Worm (Caenorhabditis elegans) whole organism, L3 larva: ENCODE data around the gene R11G1.7.

Experiments used
- R02D3.7 ChIP-seq: fragments of 150-350 bp; optimal IDR thresholded peaks from 2 replicates; lab custom pipeline; 2014; ENCODE audit warnings: missing biosample characterization, missing genetic modification characterization
- ZK546.5 ChIP-seq: sonication (generic microtip); optimal IDR thresholded peaks from 2 replicates; lab custom pipeline; 2017; ENCODE audit warnings: missing biosample characterization, missing genetic modification characterization
- aly-2 ChIP-seq: fragments of 150-350 bp; optimal IDR thresholded peaks from 2 replicates; lab custom pipeline; 2014; ENCODE audit warnings: missing biosample characterization, missing genetic modification characterization
- ama-1 ChIP-seq: fragments of 150-350 bp; optimal IDR thresholded peaks from 2 replicates; lab custom pipeline; 2018
- ceh-16 ChIP-seq: sonication (generic microtip); optimal IDR thresholded peaks from 2 replicates; lab custom pipeline; 2017; ENCODE audit warnings: missing biosample characterization, missing genetic modification characterization
- ceh-28 ChIP-seq: fragments of 150-350 bp; optimal IDR thresholded peaks from 2 replicates; lab custom pipeline; 2014; ENCODE audit warnings: missing biosample characterization, missing genetic modification reagents, missing genetic modification characterization
- ceh-82 ChIP-seq: fragments of 150-350 bp; optimal IDR thresholded peaks from 2 replicates; lab custom pipeline; 2014; ENCODE audit warnings: missing biosample characterization, missing genetic modification characterization
- ceh-9 ChIP-seq: sonication (generic microtip); optimal IDR thresholded peaks from 2 replicates; lab custom pipeline; 2018; ENCODE audit warnings: missing biosample characterization, missing genetic modification characterization
- daf-12 ChIP-seq: fragments of 150-350 bp; optimal IDR thresholded peaks from 2 replicates; lab custom pipeline; 2014; ENCODE audit warnings: missing biosample characterization, missing genetic modification reagents, missing genetic modification characterization
- egl-27 ChIP-seq: sonication (generic microtip); optimal IDR thresholded peaks from 4 replicates; lab custom pipeline; 2017; ENCODE audit warnings: missing biosample characterization, missing genetic modification reagents, missing genetic modification characterization
- egl-5 ChIP-seq: fragments of 150-350 bp; optimal IDR thresholded peaks from 2 replicates; lab custom pipeline; 2017; ENCODE audit warnings: missing biosample characterization, missing genetic modification reagents, missing genetic modification characterization, inconsistent platforms
- elt-1 ChIP-seq: fragments of 150-350 bp; optimal IDR thresholded peaks from 2 replicates; lab custom pipeline; 2014; ENCODE audit warnings: missing biosample characterization, missing genetic modification characterization
- elt-2 ChIP-seq: sonication (generic microtip); optimal IDR thresholded peaks from 2 replicates; lab custom pipeline; 2016; ENCODE audit warnings: missing genetic modification reagents, mild to moderate bottlenecking, missing genetic modification characterization, missing compliant biosample characterization
- elt-3 ChIP-seq, 3 experiments: fragments of 150-350 bp in 1 of 3; sonication (generic microtip) in 2 of 3; optimal IDR thresholded peaks; 2 replicates in 2 of 3; 4 replicates in 1 of 3; lab custom pipeline; 2014 to 2017; ENCODE audit warnings: missing biosample characterization in 3 of 3, missing genetic modification characterization in 3 of 3
- eor-1 ChIP-seq, 2 experiments: fragments of 150-350 bp; optimal IDR thresholded peaks; 2 replicates each; lab custom pipeline; 2014 to 2018; ENCODE audit warnings: missing biosample characterization in 2 of 2, missing genetic modification characterization in 2 of 2
- fkh-10 ChIP-seq: sonication (generic microtip); optimal IDR thresholded peaks from 2 replicates; lab custom pipeline; 2017; ENCODE audit warnings: missing biosample characterization, missing genetic modification reagents, missing genetic modification characterization
- fkh-2 ChIP-seq: fragments of 150-350 bp; optimal IDR thresholded peaks from 2 replicates; lab custom pipeline; 2014; ENCODE audit warnings: missing biosample characterization, missing genetic modification reagents, missing genetic modification characterization
- fos-1 ChIP-seq: fragments of 150-350 bp; optimal IDR thresholded peaks from 2 replicates; lab custom pipeline; 2014; ENCODE audit warnings: missing biosample characterization, missing genetic modification characterization
- hmg-11 ChIP-seq: sonication (generic microtip); optimal IDR thresholded peaks from 2 replicates; lab custom pipeline; 2016; ENCODE audit warnings: missing genetic modification characterization, missing compliant biosample characterization
- jun-1 ChIP-seq: fragments of 150-350 bp; optimal IDR thresholded peaks from 2 replicates; lab custom pipeline; 2014; ENCODE audit warnings: missing biosample characterization, missing genetic modification reagents, missing genetic modification characterization
- lin-15B ChIP-seq: fragments of 150-350 bp; optimal IDR thresholded peaks from 2 replicates; lab custom pipeline; 2014; ENCODE audit warnings: missing biosample characterization, missing genetic modification characterization
- lin-39 ChIP-seq: fragments of 150-350 bp; optimal IDR thresholded peaks from 2 replicates; lab custom pipeline; 2018; ENCODE audit warnings: missing biosample characterization, missing genetic modification reagents, missing genetic modification characterization
- lsy-12 ChIP-seq: sonication (generic microtip); optimal IDR thresholded peaks from 2 replicates; lab custom pipeline; 2016; ENCODE audit warnings: mild to moderate bottlenecking, missing genetic modification characterization, missing compliant biosample characterization
- mdl-1 ChIP-seq: fragments of 150-350 bp; optimal IDR thresholded peaks from 2 replicates; lab custom pipeline; 2014; ENCODE audit warnings: missing biosample characterization, missing genetic modification characterization
- mml-1 ChIP-seq: fragments of 150-350 bp; sonication (generic microtip); optimal IDR thresholded peaks from 3 replicates; lab custom pipeline; 2014; ENCODE audit warnings: missing biosample characterization, missing genetic modification characterization
- nfya-1 ChIP-seq: sonication (generic microtip); optimal IDR thresholded peaks from 2 replicates; lab custom pipeline; 2017; ENCODE audit warnings: missing genetic modification characterization, mild to moderate bottlenecking, missing compliant biosample characterization, antibody characterized with exemption, moderate library complexity; ENCODE audit not compliant: insufficient read depth
- nhr-11 ChIP-seq: fragments of 150-350 bp; optimal IDR thresholded peaks from 2 replicates; lab custom pipeline; 2014; ENCODE audit warnings: missing biosample characterization, missing genetic modification characterization
- nhr-12 ChIP-seq: fragments of 150-350 bp; optimal IDR thresholded peaks from 2 replicates; lab custom pipeline; 2014; ENCODE audit warnings: missing biosample characterization, missing genetic modification characterization
- nhr-23 ChIP-seq: fragments of 150-350 bp; optimal IDR thresholded peaks from 2 replicates; lab custom pipeline; 2014; ENCODE audit warnings: missing biosample characterization, missing genetic modification reagents, missing genetic modification characterization
- nhr-237 ChIP-seq: fragments of 150-350 bp; optimal IDR thresholded peaks from 2 replicates; lab custom pipeline; 2014; ENCODE audit warnings: missing biosample characterization, missing genetic modification characterization
- nhr-25 ChIP-seq: sonication (generic microtip); optimal IDR thresholded peaks from 2 replicates; lab custom pipeline; 2017; ENCODE audit warnings: missing biosample characterization, missing genetic modification characterization
- nhr-28 ChIP-seq: fragments of 150-350 bp; optimal IDR thresholded peaks from 2 replicates; lab custom pipeline; 2014; ENCODE audit warnings: missing biosample characterization, missing genetic modification characterization
- nhr-43 ChIP-seq: sonication (generic microtip); optimal IDR thresholded peaks from 2 replicates; lab custom pipeline; 2016; ENCODE audit warnings: mild to moderate bottlenecking, missing genetic modification characterization, missing compliant biosample characterization; ENCODE audit not compliant: poor library complexity, severe bottlenecking
- nhr-67 ChIP-seq: fragments of 150-350 bp; optimal IDR thresholded peaks from 2 replicates; lab custom pipeline; 2014; ENCODE audit warnings: missing biosample characterization, missing genetic modification characterization
- nhr-76 ChIP-seq: fragments of 150-350 bp; sonication (generic microtip); optimal IDR thresholded peaks from 5 replicates; lab custom pipeline; 2014; ENCODE audit warnings: missing biosample characterization, missing genetic modification characterization
- nhr-77 ChIP-seq: fragments of 150-350 bp; optimal IDR thresholded peaks from 2 replicates; lab custom pipeline; 2014; ENCODE audit warnings: missing biosample characterization, missing genetic modification characterization
- pha-4 ChIP-seq: fragments of 150-350 bp; optimal IDR thresholded peaks from 2 replicates; lab custom pipeline; 2014; ENCODE audit warnings: missing biosample characterization, missing genetic modification reagents, missing genetic modification characterization
- pqm-1 ChIP-seq: fragments of 150-350 bp; optimal IDR thresholded peaks from 2 replicates; lab custom pipeline; 2017; ENCODE audit warnings: missing biosample characterization, missing genetic modification characterization, inconsistent platforms
- sea-2 ChIP-seq: fragments of 150-350 bp; sonication (generic microtip); optimal IDR thresholded peaks from 4 replicates; lab custom pipeline; 2014; ENCODE audit warnings: missing biosample characterization, missing genetic modification reagents, missing genetic modification characterization
- skn-1 ChIP-seq: fragments of 150-350 bp; optimal IDR thresholded peaks from 2 replicates; lab custom pipeline; 2014; ENCODE audit warnings: missing biosample characterization, missing genetic modification characterization
- snpc-4 ChIP-seq: fragments of 150-350 bp; optimal IDR thresholded peaks from 2 replicates; lab custom pipeline; 2014; ENCODE audit warnings: missing biosample characterization, missing genetic modification characterization
- tbx-2 ChIP-seq: sonication (generic microtip); optimal IDR thresholded peaks from 2 replicates; lab custom pipeline; 2016; ENCODE audit warnings: mild to moderate bottlenecking, missing genetic modification characterization, missing compliant biosample characterization
- unc-39 ChIP-seq: sonication (generic microtip); optimal IDR thresholded peaks from 4 replicates; lab custom pipeline; 2017; ENCODE audit warnings: missing biosample characterization, missing genetic modification characterization
- unc-62 ChIP-seq: fragments of 150-350 bp; sonication (generic microtip); optimal IDR thresholded peaks from 4 replicates; lab custom pipeline; 2014; ENCODE audit warnings: missing biosample characterization, missing genetic modification reagents, missing genetic modification characterization
- zag-1 ChIP-seq: fragments of 150-350 bp; optimal IDR thresholded peaks from 2 replicates; lab custom pipeline; 2014; ENCODE audit warnings: missing biosample characterization, missing genetic modification characterization
- ztf-11 ChIP-seq: fragments of 150-350 bp; optimal IDR thresholded peaks from 2 replicates; lab custom pipeline; 2014; ENCODE audit warnings: missing biosample characterization, missing genetic modification characterization
- ztf-4 ChIP-seq: fragments of 150-350 bp; optimal IDR thresholded peaks from 2 replicates; lab custom pipeline; 2014; ENCODE audit warnings: missing biosample characterization, missing genetic modification characterization

Gene R11G1.7

DNA sequence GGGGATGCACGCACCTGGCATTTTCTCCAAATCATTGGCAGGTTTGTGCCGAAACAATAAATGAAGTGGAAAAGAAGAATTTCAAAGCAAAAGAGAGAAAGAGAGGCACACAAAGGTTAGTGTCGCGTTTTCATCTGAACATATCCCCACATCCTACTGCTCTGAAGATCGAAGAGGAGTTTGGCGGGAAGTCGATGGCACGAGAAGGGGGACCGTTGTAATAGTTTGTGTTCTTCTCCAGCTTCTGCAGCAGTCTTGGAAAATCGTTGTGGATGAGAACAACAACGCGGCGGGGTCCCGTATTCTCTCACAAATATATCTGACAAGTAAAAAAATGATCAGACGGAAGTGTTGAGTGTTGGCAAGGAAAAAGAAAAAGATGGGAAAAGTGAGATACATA is 10.1 kb upstream of the R11G1.7 start:
- TF ChIP-seq nhr-77 (tag; lab: Kevin White, UChicago) (no peak), nfya-1 (tag; lab: Kevin White, UChicago) (no peak), nhr-43 (tag; lab: Kevin White, UChicago) (no peak), ceh-82 (tag; lab: Kevin White, UChicago) (no peak), ceh-9 (tag; lab: Kevin White, UChicago) (no peak), egl-27 (tag; lab: Kevin White, UChicago) (no peak), nhr-76 (tag; lab: Kevin White, UChicago) (no peak), nhr-237 (tag; lab: Kevin White, UChicago) (no peak), ceh-28 (tag; lab: Kevin White, UChicago) (no peak), nhr-67 (tag; lab: Kevin White, UChicago) (no peak), nhr-11 (no peak), sea-2 (no peak), elt-3 (tag; optimal IDR thresholded peaks at IDR 0.05; lab: Kevin White, UChicago) (no peak), snpc-4 (tag; lab: Kevin White, UChicago) (no peak), lin-15B (no peak)

DNA sequence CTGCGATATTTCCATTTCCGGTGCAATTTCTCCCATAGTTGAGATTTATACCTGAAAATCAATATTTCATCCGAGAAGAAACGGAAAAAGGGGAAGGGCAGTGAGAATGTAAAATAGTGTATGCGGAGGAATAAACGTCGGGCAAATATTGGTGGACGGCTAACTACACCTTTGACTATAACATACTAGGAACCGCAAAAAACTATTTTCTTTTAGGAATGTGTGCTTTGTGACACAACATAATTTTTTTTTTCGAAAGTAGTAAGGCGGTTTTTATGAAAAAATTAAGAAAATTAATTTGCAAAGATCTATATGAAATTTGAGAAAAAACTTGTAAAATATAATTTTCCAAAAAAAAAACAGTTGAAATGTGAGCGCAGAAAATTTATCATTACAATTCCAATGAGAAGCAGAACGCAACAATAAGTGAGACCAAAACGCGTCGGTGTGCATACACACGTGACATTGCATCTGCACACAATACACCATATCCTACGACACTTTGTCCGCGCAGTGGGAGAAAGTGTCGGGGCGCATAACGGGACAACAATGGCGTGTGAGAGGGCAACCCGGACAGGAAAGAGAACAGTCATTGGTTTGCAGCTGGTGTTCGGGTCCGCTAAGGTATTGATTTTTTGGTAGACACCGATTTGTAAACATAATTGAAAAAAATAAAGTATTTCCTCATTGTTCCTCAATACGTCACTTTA is 5.8 kb upstream of the R11G1.7 start, which contains the start of the genes sax-1 and R11G1.2:
TSS of gene sax-1 (minus strand) at position 51 of the 710 bp plus-strand sequence.
TSS of gene R11G1.2 (plus strand) at position 515 of the 710 bp plus-strand sequence.
- TF ChIP-seq elt-2 (tag; lab: Kevin White, UChicago) (peak; percentile 41), nhr-25 (peak; percentile 44), ztf-11 (tag; lab: Kevin White, UChicago) (no peak), fkh-10 (GFP tag; lab: Kevin White, UChicago) (no peak), tbx-2 (tag; lab: Kevin White, UChicago) (no peak), nhr-43 (tag; lab: Kevin White, UChicago) (no peak), sea-2 (no peak), lsy-12 (tag; lab: Kevin White, UChicago) (no peak), nhr-76 (tag; lab: Kevin White, UChicago) (no peak), egl-27 (tag; lab: Kevin White, UChicago) (no peak), elt-3 (tag; optimal IDR thresholded peaks at IDR 0.05; lab: Kevin White, UChicago) (no peak), ama-1 (no peak), egl-5 (tag; lab: Kevin White, UChicago) (no peak), eor-1 (tag; optimal IDR thresholded peaks at IDR 0.05; lab: Kevin White, UChicago) (no peak), ceh-9 (tag; lab: Kevin White, UChicago) (no peak), unc-39 (tag; lab: Kevin White, UChicago) (no peak), mml-1 (tag; lab: Kevin White, UChicago) (no peak), daf-12 (tag; lab: Kevin White, UChicago) (no peak), nhr-237 (tag; lab: Kevin White, UChicago) (no peak), nhr-23 (tag; lab: Kevin White, UChicago) (peak; percentile 17), nfya-1 (tag; lab: Kevin White, UChicago) (peak; percentile 68), nhr-12 (tag; lab: Kevin White, UChicago) (no peak), aly-2 (tag; lab: Kevin White, UChicago) (no peak), pqm-1 (no peak), R02D3.7 (tag; lab: Kevin White, UChicago) (no peak), ceh-16 (no peak), nhr-67 (tag; lab: Kevin White, UChicago) (no peak), ztf-4 (tag; lab: Kevin White, UChicago) (no peak), fkh-2 (tag; lab: Kevin White, UChicago) (no peak), fos-1 (no peak), jun-1 (tag; lab: Kevin White, UChicago) (peak; percentile 41), unc-62 (no peak), zag-1 (tag; lab: Kevin White, UChicago) (no peak), hmg-11 (peak; percentile 83), skn-1 (peak; percentile 33), ceh-82 (tag; lab: Kevin White, UChicago) (no peak), pha-4 (peak; percentile 82), snpc-4 (tag; lab: Kevin White, UChicago) (peak; percentile 0), nhr-11 (no peak), nhr-28 (tag; lab: Kevin White, UChicago) (no peak), lin-39 (tag; lab: Kevin White, UChicago) (peak; percentile 69), elt-1 (tag; lab: Kevin White, UChicago) (no peak), lin-15B (peak; percentile 25), mdl-1 (tag; lab: Kevin White, UChicago) (peak; percentile 64), ceh-28 (tag; lab: Kevin White, UChicago) (peak; percentile 29), ZK546.5 (tag; lab: Kevin White, UChicago) (no peak), nhr-77 (tag; lab: Kevin White, UChicago) (no peak)
